ENCODE assay signal across 5 fruit fly cellular contexts in genomic region chr3R:13366561-13367518, dm6.
TF ChIP-seq lines count a peak whose summit lies in the region.

TSS of gene Elp6 (minus strand) at chr3R:13366910.

- no peak for TF ChIP-seq CTCF in whole organism, embryonic (GFP tag; optimal IDR thresholded peaks at IDR 0.05; lab: Kevin White, UChicago)

TF ChIP-seq in whole organism, adult, 20 proteins besides CTCF, POLR2A, EP300 and RAD21 (continues in another document):
- TF ChIP-seq bab1 (GFP tag; optimal IDR thresholded peaks at IDR 0.05; lab: Kevin White, UChicago) (peak; percentile 55), toe (GFP tag; optimal IDR thresholded peaks at IDR 0.05; lab: Kevin White, UChicago) (peak; percentile 80), Hr96 (GFP tag; optimal IDR thresholded peaks at IDR 0.05; lab: Kevin White, UChicago) (peak; percentile 70), CG33017 (tag; optimal IDR thresholded peaks at IDR 0.05; lab: Kevin White, UChicago) (peak; percentile 58), ovo (GFP tag; optimal IDR thresholded peaks at IDR 0.05; lab: Kevin White, UChicago) (peak; percentile 11), tj (GFP tag; optimal IDR thresholded peaks at IDR 0.05; lab: Kevin White, UChicago) (peak; percentile 20), pad (GFP tag; optimal IDR thresholded peaks at IDR 0.05; lab: Kevin White, UChicago) (peak; percentile 52), CG7045 (GFP tag; optimal IDR thresholded peaks at IDR 0.05; lab: Kevin White, UChicago) (peak; percentile 62), kay (GFP tag; lab: Kevin White, UChicago; ENCODE audit: borderline replicate concordance) (no peak), CG12768 (GFP tag; optimal IDR thresholded peaks at IDR 0.05; lab: Kevin White, UChicago) (peak; percentile 57), Crg-1 (GFP tag; optimal IDR thresholded peaks at IDR 0.05; lab: Kevin White, UChicago) (no peak), CG14711 (tag; optimal IDR thresholded peaks at IDR 0.05; lab: Kevin White, UChicago) (peak; percentile 43), cic (GFP tag; optimal IDR thresholded peaks at IDR 0.05; lab: Kevin White, UChicago) (no peak), CG11617 (GFP tag; optimal IDR thresholded peaks at IDR 0.05; lab: Kevin White, UChicago) (peak; percentile 81), CG5204 (GFP tag; optimal IDR thresholded peaks at IDR 0.05; lab: Kevin White, UChicago) (peak; percentile 83), CG7101 (tag; optimal IDR thresholded peaks at IDR 0.05; lab: Kevin White, UChicago) (peak; percentile 57), Clk (GFP tag; optimal IDR thresholded peaks at IDR 0.05; lab: Kevin White, UChicago) (no peak), Mnt (GFP tag; optimal IDR thresholded peaks at IDR 0.05; lab: Kevin White, UChicago) (no peak)

TF ChIP-seq in whole organism, embryonic, 481 proteins besides CTCF, POLR2A, EP300 and RAD21 (continues in another document):
- TF ChIP-seq CG10267 (tag; optimal IDR thresholded peaks at IDR 0.05; lab: Kevin White, UChicago) (peak; percentile 81), Camta (GFP tag; optimal IDR thresholded peaks at IDR 0.05; lab: Kevin White, UChicago) (peak; percentile 52), zfh1 (GFP tag; IDR thresholded peaks at IDR 0.05; lab: Robert Waterston, UW) (peak; percentile 27; the same call in 1 of the 3 replicates), CG12391 (tag; optimal IDR thresholded peaks at IDR 0.05; lab: Kevin White, UChicago) (peak; percentile 68), Ada2b (GFP tag; IDR thresholded peaks at IDR 0.05; lab: Robert Waterston, UW) (peak; percentile 57), CG12219 (GFP tag; optimal IDR thresholded peaks at IDR 0.05; lab: Kevin White, UChicago) (peak; percentile 19), dm (GFP tag; optimal IDR thresholded peaks at IDR 0.05; lab: Kevin White, UChicago) (peak; percentile 54), CG1233 (GFP tag; optimal IDR thresholded peaks at IDR 0.05; lab: Kevin White, UChicago) (peak; percentile 70), HLH54F (GFP tag; optimal IDR thresholded peaks at IDR 0.05; lab: Kevin White, UChicago) (peak; percentile 76), bowl (GFP tag; IDR thresholded peaks at IDR 0.05; lab: Robert Waterston, UW) (no peak), az2 (GFP tag; optimal IDR thresholded peaks at IDR 0.05; lab: Kevin White, UChicago) (peak; percentile 53), Ptx1 (GFP tag; IDR thresholded peaks at IDR 0.05; lab: Robert Waterston, UW) (peak; percentile 69), CG1832 (GFP tag; optimal IDR thresholded peaks at IDR 0.05; lab: Kevin White, UChicago) (no peak), Bgb (GFP tag; IDR thresholded peaks at IDR 0.05; lab: Robert Waterston, UW; ENCODE audit: partially characterized antibody) (no peak), wdn (GFP tag; IDR thresholded peaks at IDR 0.05; lab: Robert Waterston, UW) (no peak), CG2875 (GFP tag; optimal IDR thresholded peaks at IDR 0.05; lab: Kevin White, UChicago) (peak; percentile 34), Ssrp (tag; optimal IDR thresholded peaks at IDR 0.05; lab: Kevin White, UChicago) (peak; percentile 46), D (optimal IDR thresholded peaks at IDR 0.05; lab: Kevin White, UChicago) (no peak), D (GFP tag; optimal IDR thresholded peaks at IDR 0.05; lab: Kevin White, UChicago) (no peak)

TF ChIP-seq in whole organism, prepupa, 60 proteins besides CTCF, POLR2A, EP300 and RAD21 (continues in another document):
- TF ChIP-seq eg (GFP tag; IDR thresholded peaks at IDR 0.05; lab: Robert Waterston, UW) (peak; percentile 81), pdm3 (GFP tag; optimal IDR thresholded peaks at IDR 0.05; lab: Kevin White, UChicago) (peak; percentile 90), Lpt (GFP tag; optimal IDR thresholded peaks at IDR 0.05; lab: Kevin White, UChicago) (peak; percentile 74), vri (GFP tag; optimal IDR thresholded peaks at IDR 0.05; lab: Kevin White, UChicago) (peak; percentile 58), CG7368 (GFP tag; optimal IDR thresholded peaks at IDR 0.05; lab: Kevin White, UChicago) (peak; percentile 70), acj6 (GFP tag; optimal IDR thresholded peaks at IDR 0.05; lab: Kevin White, UChicago) (peak; percentile 82), fd85E (GFP tag; optimal IDR thresholded peaks at IDR 0.05; lab: Kevin White, UChicago) (no peak), OdsH (GFP tag; optimal IDR thresholded peaks at IDR 0.05; lab: Kevin White, UChicago) (peak; percentile 85), CG8119 (GFP tag; IDR thresholded peaks at IDR 0.05; lab: Robert Waterston, UW) (peak; percentile 56; the same call in 2 of the 3 replicates), Eip78C (GFP tag; lab: Kevin White, UChicago) (peak; percentile 95), CG3919 (GFP tag; optimal IDR thresholded peaks at IDR 0.05; lab: Kevin White, UChicago) (peak; percentile 86), CG6276 (GFP tag; optimal IDR thresholded peaks at IDR 0.05; lab: Kevin White, UChicago) (peak; percentile 79), CG11762 (GFP tag; optimal IDR thresholded peaks at IDR 0.05; lab: Kevin White, UChicago; ENCODE audit: insufficient read depth) (peak; percentile 87), Met (GFP tag; optimal IDR thresholded peaks at IDR 0.05; lab: Kevin White, UChicago) (peak; percentile 85), fkh (GFP tag; optimal IDR thresholded peaks at IDR 0.05; lab: Kevin White, UChicago) (peak; percentile 50), svp (GFP tag; lab: Kevin White, UChicago) (peak; percentile 94), Hr38 (GFP tag; optimal IDR thresholded peaks at IDR 0.05; lab: Kevin White, UChicago) (no peak), cyc (GFP tag; optimal IDR thresholded peaks at IDR 0.05; lab: Kevin White, UChicago) (peak; percentile 84), CG6808 (GFP tag; optimal IDR thresholded peaks at IDR 0.05; lab: Kevin White, UChicago) (peak; percentile 79), lz (GFP tag; optimal IDR thresholded peaks at IDR 0.05; lab: Kevin White, UChicago) (peak; percentile 88)

TF ChIP-seq in whole organism, pupa, 21 proteins besides CTCF, POLR2A, EP300 and RAD21 (continues in another document):
- TF ChIP-seq Snoo (tag; optimal IDR thresholded peaks at IDR 0.05; lab: Kevin White, UChicago) (peak; percentile 84), CG10348 (GFP tag; IDR thresholded peaks at IDR 0.05; lab: Robert Waterston, UW) (no peak), CG17806 (tag; optimal IDR thresholded peaks at IDR 0.05; lab: Kevin White, UChicago) (peak; percentile 67), CG4496 (GFP tag; IDR thresholded peaks at IDR 0.05; lab: Robert Waterston, UW) (peak; percentile 70), CG8159 (tag; optimal IDR thresholded peaks at IDR 0.05; lab: Kevin White, UChicago) (peak; percentile 86), fd96Ca (GFP tag; IDR thresholded peaks at IDR 0.05; lab: Robert Waterston, UW) (peak; percentile 26; the same call in 1 of the 3 replicates), CG8301 (tag; optimal IDR thresholded peaks at IDR 0.05; lab: Kevin White, UChicago) (peak; percentile 75), CG12605 (GFP tag; IDR thresholded peaks at IDR 0.05; lab: Robert Waterston, UW) (no peak), CG32121 (GFP tag; IDR thresholded peaks at IDR 0.05; lab: Robert Waterston, UW) (peak; percentile 47; the same call in 1 of the 2 replicates), EcR (GFP tag; optimal IDR thresholded peaks at IDR 0.05; lab: Kevin White, UChicago) (no peak), rn (GFP tag; IDR thresholded peaks at IDR 0.05; lab: Robert Waterston, UW) (peak; percentile 27), CG15710 (tag; optimal IDR thresholded peaks at IDR 0.05; lab: Kevin White, UChicago) (peak; percentile 80), CG14655 (GFP tag; optimal IDR thresholded peaks at IDR 0.05; lab: Kevin White, UChicago) (peak; percentile 84), CG13204 (GFP tag; optimal IDR thresholded peaks at IDR 0.05; lab: Kevin White, UChicago) (peak; percentile 30), Pif1B (GFP tag; optimal IDR thresholded peaks at IDR 0.05; lab: Kevin White, UChicago) (peak; percentile 60), D1 (tag; optimal IDR thresholded peaks at IDR 0.05; lab: Kevin White, UChicago) (peak; percentile 49), Ets98B (GFP tag; IDR thresholded peaks at IDR 0.05; lab: Robert Waterston, UW) (peak; percentile 35; the same call in 1 of the 2 replicates), Pif1A (GFP tag; optimal IDR thresholded peaks at IDR 0.05; lab: Kevin White, UChicago) (peak; percentile 77), CG34367 (tag; optimal IDR thresholded peaks at IDR 0.05; lab: Kevin White, UChicago) (peak; percentile 58), gl (tag; optimal IDR thresholded peaks at IDR 0.05; lab: Kevin White, UChicago) (no peak)

TF ChIP-seq in whole organism, wandering third instar larva, 38 proteins besides CTCF, POLR2A, EP300 and RAD21 (continues in another document):
- TF ChIP-seq ey (GFP tag; optimal IDR thresholded peaks at IDR 0.05; lab: Kevin White, UChicago) (peak; percentile 78), Jra (GFP tag; optimal IDR thresholded peaks at IDR 0.05; lab: Kevin White, UChicago) (peak; percentile 80), Hr78 (GFP tag; optimal IDR thresholded peaks at IDR 0.05; lab: Kevin White, UChicago) (no peak), Vsx2 (GFP tag; optimal IDR thresholded peaks at IDR 0.05; lab: Kevin White, UChicago; ENCODE audit: partially characterized antibody) (no peak), brk (GFP tag; optimal IDR thresholded peaks at IDR 0.05; lab: Kevin White, UChicago) (peak; percentile 68), CrebA (GFP tag; optimal IDR thresholded peaks at IDR 0.05; lab: Kevin White, UChicago; ENCODE audit: borderline replicate concordance) (no peak), CG32264 (GFP tag; optimal IDR thresholded peaks at IDR 0.05; lab: Kevin White, UChicago) (peak; percentile 32), fru (GFP tag; optimal IDR thresholded peaks at IDR 0.05; lab: Kevin White, UChicago) (peak; percentile 82), dmrt93B (GFP tag; optimal IDR thresholded peaks at IDR 0.05; lab: Kevin White, UChicago) (peak; percentile 82), dsf (GFP tag; optimal IDR thresholded peaks at IDR 0.05; lab: Kevin White, UChicago; ENCODE audit: borderline replicate concordance) (peak; percentile 73), sage (GFP tag; optimal IDR thresholded peaks at IDR 0.05; lab: Kevin White, UChicago) (peak; percentile 24), foxo (GFP tag; optimal IDR thresholded peaks at IDR 0.05; lab: Kevin White, UChicago) (peak in 1 of 2 experiments; percentile 88), dl (GFP tag; optimal IDR thresholded peaks at IDR 0.05; lab: Kevin White, UChicago; ENCODE audit: insufficient read depth in 1 of 2, partially characterized antibody in 2 of 2) (no peak), br (GFP tag; optimal IDR thresholded peaks at IDR 0.05; lab: Kevin White, UChicago) (peak; percentile 69), tai (GFP tag; optimal IDR thresholded peaks at IDR 0.05; lab: Kevin White, UChicago) (peak; percentile 85), Dif (GFP tag; optimal IDR thresholded peaks at IDR 0.05; lab: Kevin White, UChicago; ENCODE audit: partially characterized antibody) (no peak), woc (GFP tag; optimal IDR thresholded peaks at IDR 0.05; lab: Kevin White, UChicago) (peak; percentile 72), Mio (GFP tag; optimal IDR thresholded peaks at IDR 0.05; lab: Kevin White, UChicago) (no peak), Hr83 (GFP tag; optimal IDR thresholded peaks at IDR 0.05; lab: Kevin White, UChicago; ENCODE audit: poor library complexity, severe bottlenecking) (no peak), HLH106 (tag; optimal IDR thresholded peaks at IDR 0.05; lab: Kevin White, UChicago) (peak; percentile 77), lola (GFP tag; optimal IDR thresholded peaks at IDR 0.05; lab: Kevin White, UChicago) (no peak), pan (optimal IDR thresholded peaks at IDR 0.05; lab: Kevin White, UChicago) (no peak)
